Worm (Caenorhabditis elegans) whole organism, young adult: ENCODE results near the gene C13A2.12.

Experiments
- B0035.1 ChIP-seq: sonication (generic microtip); optimal IDR thresholded peaks from 2 replicates; lab custom pipeline; 2016; ENCODE audit warnings: missing genetic modification characterization, mild to moderate bottlenecking, missing compliant biosample characterization, missing genotype, missing genetic modification reagents
- C17E4.6 ChIP-seq: fragments of 200-800 bp; sonication (Bioruptor generic); IDR thresholded peaks from 2 replicates; pipeline ENCODE4 v1.3.6; 2022; ENCODE audit warnings: missing genetic modification reagents, missing genetic modification characterization, missing compliant biosample characterization
- D2030.7 ChIP-seq: fragments of 200-800 bp; sonication (Bioruptor generic); IDR thresholded peaks from 2 replicates; pipeline ENCODE4 v1.3.6; 2022; ENCODE audit warnings: missing genetic modification reagents, missing genetic modification characterization, missing compliant biosample characterization
- F57C9.4 ChIP-seq: sonication (generic microtip); optimal IDR thresholded peaks from 2 replicates; lab custom pipeline; 2017; ENCODE audit warnings: mild to moderate bottlenecking, missing genetic modification characterization, missing compliant biosample characterization
- K11D2.4 ChIP-seq: fragments of 200-800 bp; sonication (Bioruptor generic); IDR thresholded peaks from 2 replicates; pipeline ENCODE4 v1.3.6; 2022; ENCODE audit warnings: missing genetic modification reagents, missing genetic modification characterization, missing compliant biosample characterization
- Y79H2A.3 ChIP-seq: fragments of 200-800 bp; sonication (Bioruptor generic); conservative IDR thresholded peaks from 2 replicates; pipeline ENCODE4 v1.3.6; 2022; ENCODE audit warnings: missing genetic modification reagents, missing genetic modification characterization, missing compliant biosample characterization
- Y95B8A.8 ChIP-seq: fragments of 200-800 bp; sonication (Bioruptor generic); IDR thresholded peaks from 2 replicates; pipeline ENCODE4 v1.3.6; 2022; ENCODE audit warnings: missing genetic modification reagents, missing genetic modification characterization, missing compliant biosample characterization
- atf-7 ChIP-seq: sonication (generic microtip); optimal IDR thresholded peaks from 2 replicates; lab custom pipeline; 2017; ENCODE audit warnings: mild to moderate bottlenecking, missing genetic modification characterization, missing compliant biosample characterization
- athp-1 ChIP-seq: sonication (generic microtip); optimal IDR thresholded peaks from 2 replicates; lab custom pipeline; 2017; ENCODE audit warnings: mild to moderate bottlenecking, missing genetic modification characterization, missing compliant biosample characterization
- bed-2 ChIP-seq: fragments of 200-800 bp; sonication (Bioruptor generic); IDR thresholded peaks from 2 replicates; pipeline ENCODE4 v1.3.6; 2022; ENCODE audit warnings: missing genetic modification reagents, missing genetic modification characterization, missing compliant biosample characterization
- cebp-2 ChIP-seq: fragments of 200-800 bp; sonication (Bioruptor generic); IDR thresholded peaks from 2 replicates; pipeline ENCODE4 v1.3.6; 2022; ENCODE audit warnings: missing genetic modification characterization, missing compliant biosample characterization
- ceh-58 ChIP-seq: fragments of 200-800 bp; sonication (Bioruptor generic); IDR thresholded peaks from 2 replicates; pipeline ENCODE4 v1.3.6; 2022; ENCODE audit warnings: missing genetic modification characterization, missing compliant biosample characterization
- ceh-91 ChIP-seq: fragments of 200-800 bp; sonication (Bioruptor generic); IDR thresholded peaks from 2 replicates; pipeline ENCODE4 v1.3.6; 2022; ENCODE audit warnings: missing genetic modification reagents, missing genetic modification characterization, missing compliant biosample characterization
- dpff-1 ChIP-seq: sonication (generic microtip); optimal IDR thresholded peaks from 2 replicates; lab custom pipeline; 2017; ENCODE audit warnings: mild to moderate bottlenecking, missing genetic modification characterization, missing compliant biosample characterization
- dpl-1 ChIP-seq: fragments of 150-350 bp; optimal IDR thresholded peaks from 2 replicates; lab custom pipeline; 2014; ENCODE audit warnings: missing biosample characterization, missing genetic modification reagents, missing genetic modification characterization
- efl-1 ChIP-seq: fragments of 150-350 bp; optimal IDR thresholded peaks from 2 replicates; lab custom pipeline; 2014; ENCODE audit warnings: missing biosample characterization, missing genetic modification reagents, missing genetic modification characterization
- fkh-3 ChIP-seq: sonication (generic microtip); optimal IDR thresholded peaks from 2 replicates; lab custom pipeline; 2016; ENCODE audit warnings: mild to moderate bottlenecking, missing genetic modification characterization, missing compliant biosample characterization
- hlh-12 ChIP-seq: sonication (generic microtip); optimal IDR thresholded peaks from 2 replicates; lab custom pipeline; 2016; ENCODE audit warnings: missing genetic modification characterization, missing compliant biosample characterization
- lin-26 ChIP-seq: fragments of 200-800 bp; sonication (Bioruptor generic); IDR thresholded peaks from 2 replicates; pipeline ENCODE4 v1.3.6; 2022; ENCODE audit warnings: missing genetic modification reagents, missing genetic modification characterization, missing compliant biosample characterization
- lin-40 ChIP-seq: sonication (generic microtip); optimal IDR thresholded peaks from 2 replicates; lab custom pipeline; 2016; ENCODE audit warnings: missing genetic modification characterization, mild to moderate bottlenecking, missing compliant biosample characterization, missing genotype, missing genetic modification reagents
- lin-54 ChIP-seq: fragments of 200-800 bp; sonication (Bioruptor generic); optimal IDR thresholded peaks from 2 replicates; lab custom pipeline; 2018; ENCODE audit warnings: mild to moderate bottlenecking, missing genetic modification characterization, missing compliant biosample characterization
- madf-6 ChIP-seq: fragments of 200-800 bp; sonication (Bioruptor generic); IDR thresholded peaks from 2 replicates; pipeline ENCODE4 v1.3.6; 2022; ENCODE audit warnings: missing genetic modification reagents, missing genetic modification characterization, missing compliant biosample characterization
- mes-4 ChIP-seq: sonication (generic microtip); optimal IDR thresholded peaks from 2 replicates; lab custom pipeline; 2016; ENCODE audit warnings: missing genotype, missing genetic modification characterization, missing compliant biosample characterization
- nhr-179 ChIP-seq: sonication (generic microtip); optimal IDR thresholded peaks from 2 replicates; lab custom pipeline; 2016; ENCODE audit warnings: mild to moderate bottlenecking, missing genetic modification characterization, missing compliant biosample characterization
- nhr-27 ChIP-seq: fragments of 200-800 bp; sonication (Bioruptor generic); optimal IDR thresholded peaks from 2 replicates; lab custom pipeline; 2018; ENCODE audit warnings: mild to moderate bottlenecking, missing genetic modification characterization, moderate library complexity, missing compliant biosample characterization
- sdz-38 ChIP-seq: sonication (generic microtip); optimal IDR thresholded peaks from 2 replicates; lab custom pipeline; 2016; ENCODE audit warnings: missing genotype, missing genetic modification characterization, missing compliant biosample characterization
- snpc-1.1 ChIP-seq: sonication (generic microtip); optimal IDR thresholded peaks from 2 replicates; lab custom pipeline; 2017; ENCODE audit warnings: missing genetic modification characterization, mild to moderate bottlenecking, missing compliant biosample characterization, antibody characterized with exemption, moderate library complexity, missing genotype, missing genetic modification reagents; ENCODE audit not compliant: insufficient read depth
- tbp1 ChIP-seq: fragments of 200-800 bp; sonication (Bioruptor generic); optimal IDR thresholded peaks from 2 replicates; lab custom pipeline; 2018; ENCODE audit warnings: mild to moderate bottlenecking, missing genetic modification characterization, missing compliant biosample characterization
- tlf-1 ChIP-seq: fragments of 200-800 bp; sonication (Bioruptor generic); optimal IDR thresholded peaks from 2 replicates; lab custom pipeline; 2018; ENCODE audit warnings: mild to moderate bottlenecking, missing genetic modification characterization, missing compliant biosample characterization
- xnd-1 ChIP-seq: sonication (generic microtip); optimal IDR thresholded peaks from 2 replicates; lab custom pipeline; 2016; ENCODE audit warnings: missing genotype, missing genetic modification reagents, missing genetic modification characterization, missing compliant biosample characterization
- zfh-2 ChIP-seq: fragments of 200-800 bp; sonication (Bioruptor generic); conservative IDR thresholded peaks from 2 replicates; pipeline ENCODE4 v1.3.6; 2022; ENCODE audit warnings: missing genetic modification reagents, missing genetic modification characterization, missing compliant biosample characterization
- zim-3 ChIP-seq: sonication (generic microtip); optimal IDR thresholded peaks from 2 replicates; lab custom pipeline; 2017; ENCODE audit warnings: mild to moderate bottlenecking, missing genetic modification characterization, moderate library complexity, missing compliant biosample characterization
- ztf-25 ChIP-seq: fragments of 200-800 bp; sonication (Bioruptor generic); IDR thresholded peaks from 2 replicates; pipeline ENCODE4 v1.3.6; 2022; ENCODE audit warnings: missing genetic modification reagents, missing genetic modification characterization, missing compliant biosample characterization
- ztf-3 ChIP-seq: fragments of 200-800 bp; sonication (Bioruptor generic); optimal IDR thresholded peaks from 2 replicates; lab custom pipeline; 2018; ENCODE audit warnings: mild to moderate bottlenecking, missing genetic modification characterization, missing compliant biosample characterization

Gene C13A2.12

DNA sequence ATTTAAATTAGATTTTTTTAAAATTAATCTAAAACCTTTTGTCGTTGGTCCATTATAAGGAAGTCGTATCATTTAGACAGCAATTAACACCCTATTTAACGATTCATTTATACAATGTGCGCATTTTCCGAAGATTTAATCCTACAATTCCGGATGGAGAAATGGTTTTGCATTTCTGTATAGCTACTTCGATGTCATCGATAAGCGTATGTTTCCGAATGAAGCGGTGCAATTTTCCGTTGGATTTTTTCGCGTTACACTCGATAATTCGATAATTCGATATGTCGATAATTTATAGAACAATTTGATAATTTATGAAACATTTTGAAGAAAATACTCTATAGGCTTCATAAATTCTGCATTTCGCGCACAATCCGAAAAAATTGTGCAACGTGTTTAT, 15.9 kb downstream of the C13A2.12 start, which contains the start of gene C13A2.10:
TSS of gene C13A2.10 (minus strand) at position 101 of the 400 bp plus-strand sequence.
- TF ChIP-seq ztf-25 (GFP tag; lab: Robert Waterston, UW): no peak
- TF ChIP-seq lin-26 (GFP tag; lab: Robert Waterston, UW): no peak
- no peak for TF ChIP-seq madf-6
- TF ChIP-seq atf-7: no peak
- no peak for TF ChIP-seq nhr-179
- no peak for TF ChIP-seq ceh-91
- TF ChIP-seq fkh-3 (tag; lab: Kevin White, UChicago): no peak
- no peak for TF ChIP-seq sdz-38
- no peak for TF ChIP-seq athp-1
- no peak for TF ChIP-seq zim-3 (tag; lab: Kevin White, UChicago)
- TF ChIP-seq mes-4 (tag; lab: Kevin White, UChicago): no peak
- TF ChIP-seq F57C9.4: no peak
- TF ChIP-seq ztf-3 (GFP tag; lab: Kevin White, UChicago): no peak

DNA sequence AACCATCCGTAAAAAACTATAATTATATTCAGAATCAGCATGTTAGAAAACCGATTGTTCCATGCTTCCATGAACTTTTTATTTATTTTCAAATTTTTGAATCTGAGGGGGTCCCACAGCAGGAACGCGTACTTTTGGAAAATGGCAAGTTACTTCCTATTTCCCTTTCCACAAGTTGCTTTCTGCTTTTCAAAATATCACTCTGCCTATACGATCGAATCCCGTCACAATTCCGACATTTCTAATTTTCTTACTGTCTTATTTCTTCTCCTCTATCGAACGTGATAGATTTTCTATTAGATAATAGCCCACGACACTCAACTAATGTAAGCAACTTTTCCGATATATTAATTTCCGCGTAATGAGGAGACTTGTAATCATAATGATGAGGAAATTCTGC, 16.4 kb downstream of the C13A2.12 start, which contains the start of gene C13A2.5:
TSS of gene C13A2.5 (plus strand) at position 301 of the 400 bp plus-strand sequence.
- TF ChIP-seq D2030.7 (GFP tag; lab: Robert Waterston, UW) (no peak), lin-40 (no peak), ceh-58 (GFP tag; lab: Robert Waterston, UW) (no peak), K11D2.4 (GFP tag; lab: Robert Waterston, UW) (no peak), hlh-12 (tag; lab: Kevin White, UChicago) (no peak), zfh-2 (GFP tag; lab: Robert Waterston, UW) (no peak), zim-3 (tag; lab: Kevin White, UChicago) (no peak)
- TF ChIP-seq, all 124 proteins: peak for 0

DNA sequence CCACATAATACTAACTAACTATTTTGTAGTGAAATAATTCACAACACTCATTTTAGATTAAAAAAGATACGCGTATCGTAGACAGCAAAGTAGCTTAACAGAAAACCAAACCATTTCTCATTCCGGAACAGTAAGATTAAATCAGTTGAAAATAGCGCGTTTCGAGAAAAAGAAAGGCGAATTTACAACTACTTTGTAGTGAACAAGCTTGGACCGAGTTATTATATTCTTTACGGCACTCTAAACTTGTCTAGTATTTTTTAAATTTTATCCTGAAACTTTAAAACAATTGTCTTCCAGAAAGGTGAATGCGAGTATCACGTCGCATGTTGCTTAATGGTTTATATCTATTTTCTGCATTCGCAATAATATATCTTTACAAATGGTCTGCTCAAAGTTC, 20.0 kb downstream of the C13A2.12 start, which contains the start of gene C13A2.4:
TSS of gene C13A2.4 (plus strand) at position 301 of the 400 bp plus-strand sequence.
- TF ChIP-seq bed-2 (GFP tag; lab: Robert Waterston, UW): no peak
- TF ChIP-seq tbp1: no peak
- no peak for TF ChIP-seq lin-26 (GFP tag; lab: Robert Waterston, UW)
- no peak for TF ChIP-seq B0035.1 (tag; lab: Kevin White, UChicago)

DNA sequence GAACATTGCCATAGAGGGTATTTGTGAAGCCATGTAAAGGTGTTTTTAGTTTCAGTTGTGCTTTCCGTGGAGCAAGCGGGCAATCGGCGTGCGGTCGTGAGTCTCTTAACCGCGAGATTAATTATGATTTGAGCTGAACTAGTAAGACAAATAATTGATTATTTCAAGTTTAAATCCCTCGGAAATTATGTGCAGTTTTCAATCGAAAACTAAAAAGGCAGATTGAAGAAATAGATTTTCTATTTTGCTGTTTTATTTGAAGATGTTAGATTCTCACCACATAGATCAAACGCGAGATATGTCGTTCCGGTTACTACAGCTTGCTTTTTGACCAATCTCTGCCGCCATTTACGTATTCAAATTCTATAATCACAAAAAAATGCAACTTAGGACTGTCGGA, 23.0 kb downstream of the C13A2.12 start, which contains the start of gene C13A2.3:
TSS of gene C13A2.3 (plus strand) at position 301 of the 400 bp plus-strand sequence.
- TF ChIP-seq Y95B8A.8 (no peak), nhr-27 (tag; lab: Kevin White, UChicago) (no peak), C17E4.6 (GFP tag; lab: Robert Waterston, UW) (no peak), tlf-1 (GFP tag; lab: Kevin White, UChicago) (no peak), lin-54 (GFP tag; lab: Kevin White, UChicago) (no peak), dpl-1 (GFP tag; lab: Kevin White, UChicago) (no peak), efl-1 (GFP tag; lab: Kevin White, UChicago) (no peak), zim-3 (tag; lab: Kevin White, UChicago) (no peak), fkh-3 (tag; lab: Kevin White, UChicago) (no peak), ceh-91 (no peak), snpc-1.1 (tag; lab: Kevin White, UChicago) (no peak), Y79H2A.3 (no peak), cebp-2 (GFP tag; lab: Robert Waterston, UW) (no peak), dpff-1 (tag; lab: Kevin White, UChicago) (no peak), xnd-1 (tag; lab: Kevin White, UChicago) (no peak), mes-4 (tag; lab: Kevin White, UChicago) (no peak)
- TF ChIP-seq, all 124 proteins: peak for 0
